Fruit fly (Drosophila melanogaster): ENCODE data around the gene CG4631.

CG4631 gene

DNA sequence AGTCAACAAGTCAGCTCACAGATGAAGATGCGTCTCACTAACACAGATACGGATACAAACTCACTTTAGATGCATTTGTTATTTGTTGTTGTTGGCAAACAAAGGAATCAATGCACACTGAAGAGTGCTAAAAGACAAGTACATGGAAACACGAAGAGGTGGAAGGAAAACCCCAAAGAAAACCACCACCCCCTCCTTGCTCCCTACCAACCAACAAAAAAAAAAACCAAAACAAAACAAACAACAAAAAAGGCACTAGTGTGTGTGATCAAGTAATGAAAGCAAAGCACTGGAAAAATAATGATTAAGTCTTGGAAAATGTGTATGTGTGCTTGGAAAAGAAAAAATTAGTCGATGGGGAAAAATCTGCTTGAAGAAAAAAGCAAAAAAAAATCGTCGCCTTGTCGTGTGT, 18.5 kb upstream of the CG4631 start:
- TF ChIP-seq dmrt93B (GFP tag; optimal IDR thresholded peaks at IDR 0.05) (no peak), Myc (optimal IDR thresholded peaks at IDR 0.05) (no peak), lola (GFP tag; optimal IDR thresholded peaks at IDR 0.05) (no peak), br (GFP tag; optimal IDR thresholded peaks at IDR 0.05) (no peak), Hnf4 (GFP tag; optimal IDR thresholded peaks at IDR 0.05) (no peak), brk (GFP tag; optimal IDR thresholded peaks at IDR 0.05) (no peak), Abd-B (GFP tag; optimal IDR thresholded peaks at IDR 0.05) (no peak), dsf (GFP tag; optimal IDR thresholded peaks at IDR 0.05; ENCODE audit: borderline replicate concordance) (no peak), foxo (GFP tag; optimal IDR thresholded peaks at IDR 0.05) (no peak), Jra (GFP tag; optimal IDR thresholded peaks at IDR 0.05) (no peak), h (GFP tag; optimal IDR thresholded peaks at IDR 0.05) (no peak), pan (optimal IDR thresholded peaks at IDR 0.05) (no peak), Dif (GFP tag; optimal IDR thresholded peaks at IDR 0.05; ENCODE audit: partially characterized antibody) (no peak), CG9705 (GFP tag; optimal IDR thresholded peaks at IDR 0.05) (no peak), sage (GFP tag; optimal IDR thresholded peaks at IDR 0.05) (no peak), Mio (GFP tag; optimal IDR thresholded peaks at IDR 0.05) (no peak), ey (GFP tag; optimal IDR thresholded peaks at IDR 0.05) (no peak), psq (GFP tag; optimal IDR thresholded peaks at IDR 0.05) (no peak), CG32264 (GFP tag; optimal IDR thresholded peaks at IDR 0.05) (no peak)

DNA sequence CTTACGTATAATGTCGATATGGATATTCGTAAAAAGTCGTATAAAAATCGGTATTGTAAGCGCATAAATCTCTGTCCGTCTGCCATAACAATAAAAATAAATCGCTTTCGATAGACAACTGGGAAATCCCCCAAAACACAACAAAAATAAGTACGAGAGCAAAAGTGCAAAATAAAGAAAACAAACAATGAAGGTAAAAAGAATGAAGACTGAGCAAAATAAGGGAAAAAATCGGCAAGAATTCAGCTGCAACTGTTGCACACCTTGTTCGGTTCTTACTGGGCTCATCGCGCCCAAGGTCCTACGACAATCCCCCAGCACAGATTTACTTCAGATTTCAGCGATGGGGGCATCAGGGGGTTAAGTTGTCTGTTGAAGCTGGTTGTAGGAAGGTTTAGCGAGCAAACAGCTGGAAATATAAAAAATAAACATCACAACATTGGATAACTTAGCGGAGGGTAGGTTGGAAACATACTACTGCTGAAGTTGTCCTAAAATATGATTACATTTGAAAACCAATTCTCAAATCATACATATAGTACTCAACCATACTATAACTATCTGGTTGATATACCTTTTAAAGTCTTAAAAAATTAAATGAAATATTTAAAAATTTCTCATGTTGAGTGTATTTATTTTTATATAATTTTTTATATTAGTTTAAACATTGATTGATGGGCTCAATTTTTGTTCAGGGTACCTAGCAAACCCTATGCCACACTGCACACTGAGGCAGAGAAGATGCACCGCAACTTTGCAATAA, 16.6 kb upstream of the CG4631 start:
- no peak for TF ChIP-seq Hnf4 (GFP tag; optimal IDR thresholded peaks at IDR 0.05)
- TF ChIP-seq Rel (GFP tag; optimal IDR thresholded peaks at IDR 0.05) = no peak
- peak; percentile 68 for TF ChIP-seq Rel (tag; optimal IDR thresholded peaks at IDR 0.05)

DNA sequence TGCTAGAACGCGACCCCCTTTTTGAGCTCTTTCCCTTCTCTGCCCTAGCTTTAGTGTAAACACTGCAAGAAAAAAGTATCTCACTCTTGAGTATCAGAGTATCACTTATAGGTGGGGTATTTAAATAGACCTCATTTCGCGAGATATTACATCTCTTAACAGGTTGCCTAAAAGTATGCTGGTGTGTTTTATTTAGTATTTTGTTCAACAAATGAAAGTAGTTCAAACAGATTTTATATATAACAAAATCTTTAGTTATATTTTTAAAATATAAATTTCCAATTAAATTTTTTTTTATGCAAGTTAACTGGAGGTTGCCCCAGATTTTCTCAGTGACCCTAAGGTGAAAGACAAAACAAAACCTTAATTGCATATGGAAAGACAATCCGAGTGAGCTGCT, 15.7 kb upstream of the CG4631 start:
- TF ChIP-seq HLH106 (tag; optimal IDR thresholded peaks at IDR 0.05) (peak; percentile 6), Mio (GFP tag; optimal IDR thresholded peaks at IDR 0.05) (no peak), OdsH (GFP tag; optimal IDR thresholded peaks at IDR 0.05) (no peak), Sp1 (GFP tag; optimal IDR thresholded peaks at IDR 0.05) (peak; percentile 35)

DNA sequence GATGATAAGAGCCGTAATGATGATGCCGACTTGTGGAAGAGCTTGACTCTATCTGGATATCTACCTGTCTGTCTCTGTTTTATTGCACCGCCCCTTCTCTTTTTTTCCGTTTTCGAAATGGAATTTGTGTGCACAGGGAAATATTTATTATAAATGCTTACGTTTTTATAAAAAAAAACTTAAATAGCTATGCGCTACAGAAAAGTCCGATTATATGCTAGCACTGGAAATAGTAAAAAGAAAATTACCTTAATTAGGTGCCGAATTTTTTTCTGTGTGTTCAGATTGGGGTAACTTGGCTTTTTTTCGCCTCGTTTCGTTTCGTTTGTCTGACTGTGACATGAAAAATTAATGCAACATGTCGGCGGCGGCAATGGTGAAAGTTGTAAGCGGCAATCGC, 15.2 kb upstream of the CG4631 start:
- TF ChIP-seq lola (GFP tag; optimal IDR thresholded peaks at IDR 0.05) = no peak
- TF ChIP-seq jim (GFP tag; optimal IDR thresholded peaks at IDR 0.05) = no peak
- TF ChIP-seq sage (GFP tag; optimal IDR thresholded peaks at IDR 0.05) = peak; percentile 2
- peak; percentile 49 for TF ChIP-seq HLH106 (tag; optimal IDR thresholded peaks at IDR 0.05)
- no peak for TF ChIP-seq Sp1 (GFP tag; optimal IDR thresholded peaks at IDR 0.05)
- no peak for TF ChIP-seq Hr83 (GFP tag; optimal IDR thresholded peaks at IDR 0.05; ENCODE audit: poor library complexity, severe bottlenecking)
- no peak for TF ChIP-seq brk (GFP tag; optimal IDR thresholded peaks at IDR 0.05)
- TF ChIP-seq CG32264 (GFP tag; optimal IDR thresholded peaks at IDR 0.05) = no peak
- TF ChIP-seq Jra (GFP tag; optimal IDR thresholded peaks at IDR 0.05) = no peak
- TF ChIP-seq N (GFP tag; optimal IDR thresholded peaks at IDR 0.05) = no peak
- TF ChIP-seq Rel (GFP tag; optimal IDR thresholded peaks at IDR 0.05) = no peak
- no peak for TF ChIP-seq Rel (tag; optimal IDR thresholded peaks at IDR 0.05)
- TF ChIP-seq ey (GFP tag; optimal IDR thresholded peaks at IDR 0.05) = peak; percentile 60
- TF ChIP-seq CG9705 (GFP tag; optimal IDR thresholded peaks at IDR 0.05) = no peak
- no peak for TF ChIP-seq pan (optimal IDR thresholded peaks at IDR 0.05)
- peak; percentile 42 for TF ChIP-seq OdsH (GFP tag; optimal IDR thresholded peaks at IDR 0.05)
- no peak for TF ChIP-seq Dfd (GFP tag; optimal IDR thresholded peaks at IDR 0.05)
- peak; percentile 2 for TF ChIP-seq dmrt93B (GFP tag; optimal IDR thresholded peaks at IDR 0.05)
- peak; percentile 37 for TF ChIP-seq Hnf4 (GFP tag; optimal IDR thresholded peaks at IDR 0.05)
- no peak for TF ChIP-seq tai (GFP tag; optimal IDR thresholded peaks at IDR 0.05)
- TF ChIP-seq Myc (optimal IDR thresholded peaks at IDR 0.05) = no peak
- TF ChIP-seq CrebA (GFP tag; optimal IDR thresholded peaks at IDR 0.05; ENCODE audit: borderline replicate concordance) = no peak
- peak; percentile 61 for TF ChIP-seq br (GFP tag; optimal IDR thresholded peaks at IDR 0.05)
- no peak for TF ChIP-seq dsf (GFP tag; optimal IDR thresholded peaks at IDR 0.05; ENCODE audit: borderline replicate concordance)
- TF ChIP-seq Dif (GFP tag; optimal IDR thresholded peaks at IDR 0.05; ENCODE audit: partially characterized antibody) = no peak
- no peak for TF ChIP-seq Vsx2 (GFP tag; optimal IDR thresholded peaks at IDR 0.05; ENCODE audit: partially characterized antibody)
- peak; percentile 24 for TF ChIP-seq psq (GFP tag; optimal IDR thresholded peaks at IDR 0.05)
- TF ChIP-seq sv (GFP tag; optimal IDR thresholded peaks at IDR 0.05) = no peak
- no peak for TF ChIP-seq dl (GFP tag; optimal IDR thresholded peaks at IDR 0.05; ENCODE audit: insufficient read depth in 1 of 2, partially characterized antibody in 2 of 2)
- TF ChIP-seq h (GFP tag; optimal IDR thresholded peaks at IDR 0.05) = peak; percentile 69
- no peak for TF ChIP-seq Abd-B (GFP tag; optimal IDR thresholded peaks at IDR 0.05)
- peak in 1 of 2 experiments; percentile 30 for TF ChIP-seq foxo (GFP tag; optimal IDR thresholded peaks at IDR 0.05)
- TF ChIP-seq woc (GFP tag; optimal IDR thresholded peaks at IDR 0.05) = peak; percentile 41
- TF ChIP-seq rgr (GFP tag; optimal IDR thresholded peaks at IDR 0.05) = peak; percentile 61
- no peak for TF ChIP-seq usp (GFP tag; optimal IDR thresholded peaks at IDR 0.05)
- no peak for TF ChIP-seq GATAd (GFP tag; optimal IDR thresholded peaks at IDR 0.05)
- no peak for TF ChIP-seq Hr78 (GFP tag; optimal IDR thresholded peaks at IDR 0.05)
- TF ChIP-seq fru (GFP tag; optimal IDR thresholded peaks at IDR 0.05) = peak; percentile 68
- no peak for TF ChIP-seq Mio (GFP tag; optimal IDR thresholded peaks at IDR 0.05)
